Worm (Caenorhabditis elegans) whole organism, late embryonic: ENCODE results near the gene F29C12.6.

ENCODE experiments used
- T23F11.4 ChIP-seq: fragments of 200-800 bp; sonication (Bioruptor generic); optimal IDR thresholded peaks from 2 replicates; lab custom pipeline; 2018; ENCODE audit warnings: mild to moderate bottlenecking, missing genetic modification characterization, missing compliant biosample characterization
- Y22D7AL.16 ChIP-seq: sonication (generic microtip); optimal IDR thresholded peaks from 2 replicates; lab custom pipeline; 2016; ENCODE audit warnings: missing genetic modification characterization, missing compliant biosample characterization
- ceh-45 ChIP-seq: fragments of 200-800 bp; sonication (Bioruptor generic); IDR thresholded peaks from 2 replicates; pipeline ENCODE4 v1.3.6; 2022; ENCODE audit warnings: missing genetic modification reagents, missing genetic modification characterization, missing compliant biosample characterization
- pqm-1 ChIP-seq: sonication (generic microtip); optimal IDR thresholded peaks from 2 replicates; lab custom pipeline; 2016; ENCODE audit warnings: missing genetic modification characterization, missing compliant biosample characterization

- TF ChIP-seq T23F11.4 (GFP tag; lab: Kevin White, UChicago) = no peak
- no peak for TF ChIP-seq Y22D7AL.16 (tag; lab: Kevin White, UChicago)
- TF ChIP-seq pqm-1 (tag; lab: Kevin White, UChicago) = no peak
- no peak for TF ChIP-seq ceh-45 (GFP tag; lab: Robert Waterston, UW)
Measured at ce11 chrII:13139573-13139972, 9.9 kb downstream of the F29C12.6 start.
